Fruit fly (Drosophila melanogaster) whole organism, embryonic: Measurements from ENCODE around the gene CG15337.
A peak's percentile ranks its signal among the peaks of the same experiment; 100 is the strongest.

Experiments used
- Adf1 ChIP-seq: fragments of 200-800 bp; sonication (Bioruptor generic); IDR thresholded peaks from 2 replicates; pipeline ENCODE4 v1.3.6; 2022; ENCODE audit warnings: missing biosample characterization, missing genetic modification characterization
- Atf3 ChIP-seq: fragments of 200-800 bp; sonication (Bioruptor generic); optimal IDR thresholded peaks from 3 replicates; lab custom pipeline; 2016; ENCODE audit warnings: missing biosample characterization, missing genetic modification characterization
- CG10274 ChIP-seq: fragments of 200-800 bp; sonication (Bioruptor generic); optimal IDR thresholded peaks from 3 replicates; lab custom pipeline; 2017; ENCODE audit warnings: missing biosample characterization, mild to moderate bottlenecking, missing genetic modification characterization
- CG11696 ChIP-seq: fragments of 200-800 bp; sonication (Bioruptor generic); IDR thresholded peaks from 2 replicates; pipeline ENCODE4 v1.3.6; 2022; ENCODE audit warnings: missing biosample characterization, missing genetic modification characterization
- CG12659 ChIP-seq: fragments of 200-800 bp; sonication (Bioruptor generic); optimal IDR thresholded peaks from 3 replicates; lab custom pipeline; 2017; ENCODE audit warnings: mild to moderate bottlenecking, missing biosample characterization, missing genetic modification reagents, missing genetic modification characterization
- CG13894 ChIP-seq: fragments of 200-800 bp; sonication (Bioruptor generic); optimal IDR thresholded peaks from 3 replicates; lab custom pipeline; 2018; ENCODE audit warnings: missing biosample characterization, mild to moderate bottlenecking, missing genetic modification characterization, moderate library complexity
- CG15011 ChIP-seq: fragments of 200-800 bp; sonication (Bioruptor generic); optimal IDR thresholded peaks from 3 replicates; lab custom pipeline; 2018; ENCODE audit warnings: missing biosample characterization, mild to moderate bottlenecking, missing genetic modification characterization
- CG15514 ChIP-seq: fragments of 200-800 bp; sonication (Bioruptor generic); optimal IDR thresholded peaks from 3 replicates; lab custom pipeline; 2017; ENCODE audit warnings: missing biosample characterization, missing genetic modification characterization, mild to moderate bottlenecking, moderate library complexity, missing genetic modification reagents
- CG15696 ChIP-seq: fragments of 200-800 bp; sonication (Bioruptor generic); optimal IDR thresholded peaks from 2 replicates; lab custom pipeline; 2019; ENCODE audit warnings: missing biosample characterization, mild to moderate bottlenecking, missing genetic modification characterization, moderate library complexity
- CG16813 ChIP-seq: fragments of 200-800 bp; sonication (Bioruptor generic); IDR thresholded peaks from 3 replicates; pipeline ENCODE4 v1.3.6; 2022; ENCODE audit warnings: missing biosample characterization, missing genetic modification characterization; ENCODE audit not compliant: partially characterized antibody
- CG17186 ChIP-seq: fragments of 200-800 bp; sonication (Bioruptor generic); optimal IDR thresholded peaks from 3 replicates; lab custom pipeline; 2017; ENCODE audit warnings: missing biosample characterization, missing genetic modification reagents, missing genetic modification characterization
- CG18619 ChIP-seq: fragments of 200-800 bp; sonication (Bioruptor generic); optimal IDR thresholded peaks from 3 replicates; lab custom pipeline; 2017; ENCODE audit warnings: missing biosample characterization, mild to moderate bottlenecking, missing genetic modification characterization
- CG2116 ChIP-seq: fragments of 200-800 bp; sonication (Bioruptor generic); optimal IDR thresholded peaks from 3 replicates; lab custom pipeline; 2018; ENCODE audit warnings: missing biosample characterization, mild to moderate bottlenecking, missing genetic modification characterization
- CG2120 ChIP-seq: fragments of 200-800 bp; sonication (Bioruptor generic); optimal IDR thresholded peaks from 3 replicates; lab custom pipeline; 2016; ENCODE audit warnings: missing biosample characterization, missing genetic modification characterization
- CG30020 ChIP-seq: fragments of 200-800 bp; optimal IDR thresholded peaks from 2 replicates; lab custom pipeline; 2019; ENCODE audit warnings: missing biosample characterization, mild to moderate bottlenecking, missing genetic modification characterization, moderate library complexity
- CG3281 ChIP-seq: fragments of 200-800 bp; sonication (Bioruptor generic); optimal IDR thresholded peaks from 3 replicates; lab custom pipeline; 2017; ENCODE audit warnings: missing biosample characterization, mild to moderate bottlenecking, missing genetic modification characterization
- CG4360 ChIP-seq: fragments of 200-800 bp; sonication (Bioruptor generic); IDR thresholded peaks from 2 replicates; pipeline ENCODE4 v1.3.6; 2022; ENCODE audit warnings: missing biosample characterization, missing genetic modification characterization
- CG6175 ChIP-seq: fragments of 200-800 bp; sonication (Bioruptor generic); IDR thresholded peaks from 3 replicates; pipeline ENCODE4 v1.3.6; 2022; ENCODE audit warnings: missing biosample characterization, missing genetic modification characterization
- CG6791 ChIP-seq: fragments of 200-800 bp; sonication (Bioruptor generic); IDR thresholded peaks from 3 replicates; pipeline ENCODE4 v1.3.6; 2022; ENCODE audit warnings: missing biosample characterization, missing genetic modification characterization; ENCODE audit not compliant: partially characterized antibody
- CG7963 ChIP-seq: fragments of 200-800 bp; sonication (Bioruptor generic); IDR thresholded peaks from 3 replicates; pipeline ENCODE4 v1.3.6; 2022; ENCODE audit warnings: missing biosample characterization, missing genetic modification characterization; ENCODE audit not compliant: partially characterized antibody
- CG9797 ChIP-seq: fragments of 200-800 bp; sonication (Bioruptor generic); optimal IDR thresholded peaks from 3 replicates; lab custom pipeline; 2018; ENCODE audit warnings: missing biosample characterization, mild to moderate bottlenecking, missing genetic modification characterization
- CG9817 ChIP-seq: fragments of 200-800 bp; sonication (Bioruptor generic); optimal IDR thresholded peaks from 2 replicates; lab custom pipeline; 2018; ENCODE audit warnings: missing biosample characterization, mild to moderate bottlenecking, missing genetic modification characterization, moderate library complexity
- CG9932 ChIP-seq: fragments of 200-800 bp; sonication (Bioruptor generic); IDR thresholded peaks from 2 replicates; pipeline ENCODE4 v1.3.6; 2022; ENCODE audit warnings: missing biosample characterization, missing genetic modification characterization
- Dll ChIP-seq: fragments of 200-800 bp; sonication (Bioruptor generic); IDR thresholded peaks from 4 replicates; pipeline ENCODE4 v1.3.6; 2022; ENCODE audit warnings: missing biosample characterization, missing genetic modification characterization; ENCODE audit not compliant: partially characterized antibody
- Dp ChIP-seq: fragments of 200-800 bp; sonication (Bioruptor generic); optimal IDR thresholded peaks from 2 replicates; lab custom pipeline; 2018; ENCODE audit warnings: missing biosample characterization, mild to moderate bottlenecking, missing genetic modification characterization, moderate library complexity
- E2f2 ChIP-seq: fragments of 200-800 bp; sonication (Bioruptor generic); IDR thresholded peaks from 2 replicates; pipeline ENCODE4 v1.3.6; 2022; ENCODE audit warnings: missing biosample characterization, missing genetic modification characterization
- ERR ChIP-seq: fragments of 200-800 bp; sonication (Bioruptor generic); optimal IDR thresholded peaks from 2 replicates; lab custom pipeline; 2016; ENCODE audit warnings: missing biosample characterization, missing genetic modification characterization
- Elba2 ChIP-seq: fragments of 200-800 bp; sonication (Bioruptor generic); optimal IDR thresholded peaks from 3 replicates; lab custom pipeline; 2016; ENCODE audit warnings: missing biosample characterization, missing genetic modification characterization
- Ets65A ChIP-seq: fragments of 200-800 bp; sonication (Bioruptor generic); peaks from one replicate; lab custom pipeline; 2016; ENCODE audit warnings: missing biosample characterization, missing genetic modification characterization
- Fer1 ChIP-seq: fragments of 200-800 bp; sonication (Bioruptor generic); optimal IDR thresholded peaks from 2 replicates; lab custom pipeline; 2017; ENCODE audit warnings: missing biosample characterization, mild to moderate bottlenecking, missing genetic modification characterization
- Fer3 ChIP-seq: fragments of 200-800 bp; sonication (Bioruptor generic); optimal IDR thresholded peaks from 2 replicates; lab custom pipeline; 2018; ENCODE audit warnings: missing biosample characterization, mild to moderate bottlenecking, missing genetic modification characterization, moderate library complexity
- Max ChIP-seq: fragments of 200-800 bp; sonication (Bioruptor generic); optimal IDR thresholded peaks from 2 replicates; lab custom pipeline; 2016; ENCODE audit warnings: missing biosample characterization, mild to moderate bottlenecking, missing genetic modification characterization
- NFAT ChIP-seq: fragments of 200-800 bp; sonication (Bioruptor generic); IDR thresholded peaks from 2 replicates; pipeline ENCODE4 v1.3.6; 2022; ENCODE audit warnings: missing biosample characterization, missing genetic modification characterization
- Rfx ChIP-seq: fragments of 200-800 bp; sonication (Bioruptor generic); IDR thresholded peaks from 2 replicates; pipeline ENCODE4 v1.3.6; 2022; ENCODE audit warnings: missing biosample characterization, missing genetic modification characterization
- Spps ChIP-seq: fragments of 200-800 bp; sonication (Bioruptor generic); optimal IDR thresholded peaks from 2 replicates; lab custom pipeline; 2018; ENCODE audit warnings: missing biosample characterization, mild to moderate bottlenecking, missing genetic modification characterization
- Sry-δ ChIP-seq: fragments of 200-800 bp; sonication (Bioruptor generic); optimal IDR thresholded peaks from 2 replicates; lab custom pipeline; 2016; ENCODE audit warnings: missing biosample characterization, missing genetic modification characterization
- ash1 ChIP-seq: fragments of 200-800 bp; sonication (Bioruptor generic); optimal IDR thresholded peaks from 2 replicates; lab custom pipeline; 2018; ENCODE audit warnings: missing biosample characterization, mild to moderate bottlenecking, missing genetic modification characterization
- cato ChIP-seq: fragments of 200-800 bp; sonication (Bioruptor generic); optimal IDR thresholded peaks from 2 replicates; lab custom pipeline; 2016; ENCODE audit warnings: missing biosample characterization, missing genetic modification characterization, borderline replicate concordance
- cg ChIP-seq: fragments of 200-800 bp; sonication (Bioruptor generic); optimal IDR thresholded peaks from 3 replicates; lab custom pipeline; 2019; ENCODE audit warnings: missing biosample characterization, mild to moderate bottlenecking, missing genetic modification characterization, moderate library complexity
- ci ChIP-seq: fragments of 200-800 bp; sonication (Bioruptor generic); IDR thresholded peaks from 3 replicates; pipeline ENCODE4 v1.3.6; 2022; ENCODE audit warnings: missing biosample characterization, missing genetic modification characterization
- dm ChIP-seq: fragments of 200-800 bp; sonication (Bioruptor generic); optimal IDR thresholded peaks from 3 replicates; lab custom pipeline; 2016; ENCODE audit warnings: missing biosample characterization, missing genetic modification characterization
- inv ChIP-seq: fragments of 200-800 bp; sonication (Bioruptor generic); IDR thresholded peaks from 2 replicates; pipeline ENCODE4 v1.3.6; 2022; ENCODE audit warnings: missing biosample characterization, missing genetic modification characterization; ENCODE audit not compliant: partially characterized antibody
- knrl ChIP-seq: fragments of 200-800 bp; sonication (Bioruptor generic); IDR thresholded peaks from 3 replicates; pipeline ENCODE4 v1.3.6; 2022; ENCODE audit warnings: missing biosample characterization, missing genetic modification characterization; ENCODE audit not compliant: partially characterized antibody
- mam ChIP-seq: fragments of 200-800 bp; sonication (Bioruptor generic); optimal IDR thresholded peaks from 3 replicates; lab custom pipeline; 2016; ENCODE audit warnings: missing biosample characterization, missing genetic modification characterization
- nau ChIP-seq: fragments of 200-800 bp; sonication (Bioruptor generic); optimal IDR thresholded peaks from 3 replicates; lab custom pipeline; 2017; ENCODE audit warnings: missing biosample characterization, mild to moderate bottlenecking, missing genetic modification characterization, missing genetic modification reagents
- nmo ChIP-seq: fragments of 200-800 bp; sonication (Bioruptor generic); optimal IDR thresholded peaks from 2 replicates; lab custom pipeline; 2018; ENCODE audit warnings: missing biosample characterization, mild to moderate bottlenecking, missing genetic modification characterization, moderate library complexity
- sd ChIP-seq: fragments of 200-800 bp; sonication (Bioruptor generic); optimal IDR thresholded peaks from 3 replicates; lab custom pipeline; 2018; ENCODE audit warnings: missing biosample characterization, mild to moderate bottlenecking, missing genetic modification characterization, moderate library complexity
- sens-2 ChIP-seq: fragments of 200-800 bp; sonication (Bioruptor generic); IDR thresholded peaks from 2 replicates; pipeline ENCODE4 v1.3.6; 2022; ENCODE audit warnings: missing biosample characterization, missing genetic modification characterization
- stwl ChIP-seq: fragments of 200-800 bp; sonication (Bioruptor generic); optimal IDR thresholded peaks from 3 replicates; lab custom pipeline; 2018; ENCODE audit warnings: missing biosample characterization, mild to moderate bottlenecking, missing genetic modification characterization, moderate library complexity

Gene CG15337

dm6 chrX:8115717-8116311 is 44.0 kb upstream of the CG15337 start, which contains the start of gene Gclc (continued):
- TF ChIP-seq NFAT (GFP tag; lab: Robert Waterston, UW): 0 out of 2 replicates have a peak, but pooled peaks have one; percentile 23
- peak; percentile 53; the same call in 2 of the 3 replicates for TF ChIP-seq CG6791 (GFP tag; lab: Robert Waterston, UW)
- no peak for TF ChIP-seq CG6175
- peak; percentile 45; the same call in 2 of the 3 replicates for TF ChIP-seq knrl (GFP tag; lab: Robert Waterston, UW)
- peak; percentile 39 for TF ChIP-seq CG15514 (GFP tag; lab: Kevin White, UChicago)
- 0 out of 3 replicates have a peak, but pooled peaks have one; percentile 37 for TF ChIP-seq ci (GFP tag; lab: Robert Waterston, UW)
- TF ChIP-seq CG2116 (GFP tag; lab: Kevin White, UChicago): peak; percentile 79
- TF ChIP-seq Dp (GFP tag; lab: Kevin White, UChicago): peak; percentile 43
- TF ChIP-seq Sry-δ: peak; percentile 28
- peak; percentile 29; the same call in 1 of the 3 replicates for TF ChIP-seq CG16813 (GFP tag; lab: Robert Waterston, UW)
- no peak for TF ChIP-seq ERR
- no peak for TF ChIP-seq CG15696 (tag; lab: Kevin White, UChicago)
- TF ChIP-seq CG13894: peak; percentile 31
- no peak for TF ChIP-seq Atf3
- TF ChIP-seq CG4360 (GFP tag; lab: Robert Waterston, UW): no peak
- peak; percentile 86 for TF ChIP-seq stwl (tag; lab: Kevin White, UChicago)
- TF ChIP-seq sens-2: no peak
- TF ChIP-seq CG9797: peak; percentile 64
- TF ChIP-seq CG7963: peak; percentile 10; the same call in 1 of the 3 replicates
- TF ChIP-seq nmo (GFP tag; lab: Kevin White, UChicago): no peak
- TF ChIP-seq Rfx (GFP tag; lab: Robert Waterston, UW): peak; percentile 26; the same call in 1 of the 2 replicates
- TF ChIP-seq CG9932 (GFP tag; lab: Robert Waterston, UW): peak; percentile 13; the same call in 1 of the 2 replicates
- TF ChIP-seq Ets65A (GFP tag; lab: Kevin White, UChicago): no peak
- TF ChIP-seq cg (GFP tag; lab: Kevin White, UChicago): peak; percentile 75
- peak; percentile 55 for TF ChIP-seq Elba2 (GFP tag; lab: Kevin White, UChicago)
- TF ChIP-seq ash1 (GFP tag; lab: Kevin White, UChicago): no peak
- no peak for TF ChIP-seq Spps
- peak; percentile 50; the same call in 1 of the 4 replicates for TF ChIP-seq Dll (GFP tag; lab: Robert Waterston, UW)
- TF ChIP-seq dm: peak; percentile 81
- TF ChIP-seq mam (GFP tag; lab: Kevin White, UChicago): peak; percentile 9
- TF ChIP-seq nau: peak; percentile 19
- peak; percentile 50 for TF ChIP-seq E2f2 (GFP tag; lab: Robert Waterston, UW)
- TF ChIP-seq Fer3: no peak
- TF ChIP-seq CG15011: no peak
- TF ChIP-seq Max: peak; percentile 23
- TF ChIP-seq CG3281 (GFP tag; lab: Kevin White, UChicago): peak; percentile 11
- TF ChIP-seq sd (tag; lab: Kevin White, UChicago): peak; percentile 7
- peak; percentile 20; the same call in 1 of the 2 replicates for TF ChIP-seq inv (GFP tag; lab: Robert Waterston, UW)
- peak; percentile 25 for TF ChIP-seq Fer1 (GFP tag; lab: Kevin White, UChicago)
- no peak for TF ChIP-seq CG11696 (GFP tag; lab: Robert Waterston, UW)
- TF ChIP-seq CG12659 (GFP tag; lab: Kevin White, UChicago): peak; percentile 31
- TF ChIP-seq CG17186 (GFP tag; lab: Kevin White, UChicago): no peak
- TF ChIP-seq Adf1 (GFP tag; lab: Robert Waterston, UW): no peak
- TF ChIP-seq CG2120: peak; percentile 27
- no peak for TF ChIP-seq CG18619
- no peak for TF ChIP-seq CG9817 (tag; lab: Kevin White, UChicago)
- no peak for TF ChIP-seq CG30020 (tag; lab: Kevin White, UChicago)
- TF ChIP-seq CG10274: no peak
- TF ChIP-seq cato (GFP tag; lab: Kevin White, UChicago): no peak
